Fruit fly (Drosophila melanogaster) whole organism, embryonic: ENCODE data around the gene CG14694.
A peak's percentile ranks its signal among the peaks of the same experiment; 100 is the strongest.

Source experiments
- ATbp ChIP-seq: fragments of 200-800 bp; sonication (Bioruptor generic); optimal IDR thresholded peaks from 2 replicates; lab custom pipeline; 2017; ENCODE audit warnings: missing biosample characterization, mild to moderate bottlenecking, missing genetic modification characterization, missing genetic modification reagents
- Adf1 ChIP-seq: fragments of 200-800 bp; sonication (Bioruptor generic); IDR thresholded peaks from 2 replicates; pipeline ENCODE4 v1.3.6; 2022; ENCODE audit warnings: missing biosample characterization, missing genetic modification characterization
- Asciz ChIP-seq: fragments of 200-800 bp; sonication (Bioruptor generic); optimal IDR thresholded peaks from 2 replicates; lab custom pipeline; 2017; ENCODE audit warnings: missing biosample characterization, mild to moderate bottlenecking, missing genetic modification characterization, missing genetic modification reagents
- Atf-2 ChIP-seq: fragments of 200-800 bp; sonication (Bioruptor generic); optimal IDR thresholded peaks from 2 replicates; lab custom pipeline; 2016; ENCODE audit warnings: missing biosample characterization, missing genetic modification characterization
- CG10267 ChIP-seq: fragments of 200-800 bp; sonication (Bioruptor generic); optimal IDR thresholded peaks from 2 replicates; lab custom pipeline; 2018; ENCODE audit warnings: missing biosample characterization, mild to moderate bottlenecking, missing genetic modification characterization, moderate library complexity
- CG10321 ChIP-seq: fragments of 200-800 bp; sonication (Bioruptor generic); IDR thresholded peaks from 2 replicates; pipeline ENCODE4 v1.3.6; 2022; ENCODE audit warnings: missing biosample characterization, missing genetic modification characterization
- CG10366 ChIP-seq: fragments of 200-800 bp; sonication (Bioruptor generic); IDR thresholded peaks from 2 replicates; pipeline ENCODE4 v1.3.6; 2022; ENCODE audit warnings: missing biosample characterization, missing genetic modification characterization
- CG11560 ChIP-seq: fragments of 200-800 bp; sonication (Bioruptor generic); IDR thresholded peaks from 3 replicates; pipeline ENCODE4 v1.3.6; 2022; ENCODE audit warnings: missing biosample characterization, missing genetic modification characterization
- CG11695 ChIP-seq: fragments of 200-800 bp; sonication (Bioruptor generic); IDR thresholded peaks from 3 replicates; pipeline ENCODE4 v1.3.6; 2022; ENCODE audit warnings: missing biosample characterization, missing genetic modification characterization
- CG12219 ChIP-seq: fragments of 200-800 bp; sonication (Bioruptor generic); optimal IDR thresholded peaks from 3 replicates; lab custom pipeline; 2018; ENCODE audit warnings: missing biosample characterization, mild to moderate bottlenecking, missing genetic modification characterization
- CG12942 ChIP-seq: fragments of 200-800 bp; sonication (Bioruptor generic); optimal IDR thresholded peaks from 3 replicates; lab custom pipeline; 2016; ENCODE audit warnings: missing biosample characterization, missing genetic modification characterization
- CG13287 ChIP-seq: fragments of 200-800 bp; sonication (Bioruptor generic); IDR thresholded peaks from 2 replicates; pipeline ENCODE4 v1.3.6; 2022; ENCODE audit warnings: missing biosample characterization, missing genetic modification characterization; ENCODE audit not compliant: partially characterized antibody
- CG13296 ChIP-seq: fragments of 200-800 bp; sonication (Bioruptor generic); optimal IDR thresholded peaks from 3 replicates; lab custom pipeline; 2018; ENCODE audit warnings: missing biosample characterization, mild to moderate bottlenecking, missing genetic modification characterization
- CG14014 ChIP-seq: fragments of 200-800 bp; sonication (Bioruptor generic); IDR thresholded peaks from 2 replicates; pipeline ENCODE4 v1.3.6; 2022; ENCODE audit warnings: missing biosample characterization, missing genetic modification characterization
- CG18262 ChIP-seq: fragments of 200-800 bp; optimal IDR thresholded peaks from 3 replicates; lab custom pipeline; 2019; ENCODE audit warnings: missing biosample characterization, mild to moderate bottlenecking, missing genetic modification characterization, moderate library complexity
- CG18476 ChIP-seq: fragments of 200-800 bp; sonication (Bioruptor generic); optimal IDR thresholded peaks from 2 replicates; lab custom pipeline; 2016; ENCODE audit warnings: missing biosample characterization, mild to moderate bottlenecking, missing genetic modification characterization
- CG18764 ChIP-seq: fragments of 200-800 bp; sonication (Bioruptor generic); optimal IDR thresholded peaks from 3 replicates; lab custom pipeline; 2016; ENCODE audit warnings: missing biosample characterization, missing genetic modification characterization
- CG30020 ChIP-seq: fragments of 200-800 bp; optimal IDR thresholded peaks from 2 replicates; lab custom pipeline; 2019; ENCODE audit warnings: missing biosample characterization, mild to moderate bottlenecking, missing genetic modification characterization, moderate library complexity
- CG32772 ChIP-seq: fragments of 200-800 bp; sonication (Bioruptor generic); IDR thresholded peaks from 2 replicates; pipeline ENCODE4 v1.3.6; 2022; ENCODE audit warnings: missing biosample characterization, missing genetic modification characterization
- CG5180 ChIP-seq: fragments of 200-800 bp; sonication (Bioruptor generic); optimal IDR thresholded peaks from 3 replicates; lab custom pipeline; 2017; ENCODE audit warnings: missing biosample characterization, missing genetic modification characterization, mild to moderate bottlenecking, moderate library complexity, missing genetic modification reagents
- CG5953 ChIP-seq: fragments of 200-800 bp; sonication (Bioruptor generic); IDR thresholded peaks from 2 replicates; pipeline ENCODE4 v1.3.6; 2022; ENCODE audit warnings: missing biosample characterization, missing genetic modification characterization
- CG7745 ChIP-seq: fragments of 200-800 bp; sonication (Bioruptor generic); optimal IDR thresholded peaks from 2 replicates; lab custom pipeline; 2018; ENCODE audit warnings: missing biosample characterization, mild to moderate bottlenecking, missing genetic modification characterization, moderate library complexity
- Dek ChIP-seq: fragments of 200-800 bp; sonication (Bioruptor generic); optimal IDR thresholded peaks from 3 replicates; lab custom pipeline; 2019; ENCODE audit warnings: missing biosample characterization, mild to moderate bottlenecking, missing genetic modification characterization, moderate library complexity
- Dref ChIP-seq: fragments of 200-800 bp; sonication (Bioruptor generic); IDR thresholded peaks from 2 replicates; pipeline ENCODE4 v1.3.6; 2022; ENCODE audit warnings: missing biosample characterization, missing genetic modification characterization
- H2.0 ChIP-seq: fragments of 200-800 bp; sonication (Bioruptor generic); IDR thresholded peaks from 2 replicates; pipeline ENCODE4 v1.3.6; 2022; ENCODE audit warnings: missing biosample characterization, missing genetic modification characterization
- HLHmδ ChIP-seq: fragments of 200-800 bp; sonication (Bioruptor generic); optimal IDR thresholded peaks from 2 replicates; lab custom pipeline; 2018; ENCODE audit warnings: missing biosample characterization, mild to moderate bottlenecking, missing genetic modification characterization, moderate library complexity
- Meics ChIP-seq: fragments of 200-800 bp; sonication (Bioruptor generic); optimal IDR thresholded peaks from 2 replicates; lab custom pipeline; 2017; ENCODE audit warnings: missing biosample characterization, mild to moderate bottlenecking, missing genetic modification characterization
- NFAT ChIP-seq: fragments of 200-800 bp; sonication (Bioruptor generic); IDR thresholded peaks from 2 replicates; pipeline ENCODE4 v1.3.6; 2022; ENCODE audit warnings: missing biosample characterization, missing genetic modification characterization
- Ptx1 ChIP-seq: fragments of 200-800 bp; sonication (Bioruptor generic); IDR thresholded peaks from 2 replicates; pipeline ENCODE4 v1.3.6; 2022; ENCODE audit warnings: missing biosample characterization, missing genetic modification characterization
- Ssrp ChIP-seq: fragments of 200-800 bp; sonication (Bioruptor generic); optimal IDR thresholded peaks from 2 replicates; lab custom pipeline; 2018; ENCODE audit warnings: missing biosample characterization, mild to moderate bottlenecking, missing genetic modification characterization, moderate library complexity
- ap ChIP-seq: fragments of 200-800 bp; sonication (Bioruptor generic); IDR thresholded peaks from 2 replicates; pipeline ENCODE4 v1.3.6; 2022; ENCODE audit warnings: missing biosample characterization, missing genetic modification characterization
- dan ChIP-seq: fragments of 200-800 bp; sonication (Bioruptor generic); IDR thresholded peaks from 2 replicates; pipeline ENCODE4 v1.3.6; 2022; ENCODE audit warnings: missing biosample characterization, missing genetic modification characterization
- disco-r ChIP-seq: fragments of 200-800 bp; sonication (Bioruptor generic); optimal IDR thresholded peaks from 2 replicates; lab custom pipeline; 2016; ENCODE audit warnings: missing biosample characterization, missing genetic modification characterization
- fru ChIP-seq: fragments of >200 bp; optimal IDR thresholded peaks from 2 replicates; lab custom pipeline; 2017
- gce ChIP-seq: fragments of 200-800 bp; sonication (Bioruptor generic); IDR thresholded peaks from 3 replicates; pipeline ENCODE4 v1.3.6; 2022; ENCODE audit warnings: missing biosample characterization, missing genetic modification characterization
- gsb ChIP-seq: fragments of 200-800 bp; sonication (Bioruptor generic); IDR thresholded peaks from 2 replicates; pipeline ENCODE4 v1.3.6; 2022; ENCODE audit warnings: missing biosample characterization, missing genetic modification characterization
- ham ChIP-seq: fragments of 200-800 bp; sonication (Bioruptor generic); IDR thresholded peaks from 2 replicates; pipeline ENCODE4 v1.3.6; 2022; ENCODE audit warnings: missing biosample characterization, missing genetic modification characterization
- kni ChIP-seq: fragments of 200-800 bp; sonication (Bioruptor generic); optimal IDR thresholded peaks from 3 replicates; lab custom pipeline; 2017; ENCODE audit warnings: mild to moderate bottlenecking, missing biosample characterization, missing genetic modification reagents, missing genetic modification characterization
- luna ChIP-seq: fragments of 200-800 bp; sonication (Bioruptor generic); optimal IDR thresholded peaks from 2 replicates; lab custom pipeline; 2016; ENCODE audit warnings: missing biosample characterization, missing genetic modification characterization
- org-1 ChIP-seq: fragments of 200-800 bp; sonication (Bioruptor generic); optimal IDR thresholded peaks from 2 replicates; lab custom pipeline; 2017; ENCODE audit warnings: missing biosample characterization, missing genetic modification characterization
- peb ChIP-seq: fragments of 200-800 bp; sonication (Bioruptor generic); IDR thresholded peaks from 2 replicates; pipeline ENCODE4 v1.3.6; 2022; ENCODE audit warnings: missing biosample characterization, missing genetic modification characterization
- pum ChIP-seq: fragments of 200-800 bp; sonication (Bioruptor generic); optimal IDR thresholded peaks from 2 replicates; lab custom pipeline; 2016; ENCODE audit warnings: missing biosample characterization, missing genetic modification characterization
- row ChIP-seq: fragments of 200-800 bp; sonication (Bioruptor generic); IDR thresholded peaks from 3 replicates; pipeline ENCODE4 v1.3.6; 2022; ENCODE audit warnings: missing biosample characterization, missing genetic modification characterization
- schlank ChIP-seq: fragments of 200-800 bp; sonication (Bioruptor generic); optimal IDR thresholded peaks from 2 replicates; lab custom pipeline; 2018; ENCODE audit warnings: missing biosample characterization, mild to moderate bottlenecking, missing genetic modification characterization
- scrt ChIP-seq: fragments of 200-800 bp; sonication (Bioruptor generic); optimal IDR thresholded peaks from 2 replicates; lab custom pipeline; 2018; ENCODE audit warnings: missing biosample characterization, mild to moderate bottlenecking, missing genetic modification characterization, moderate library complexity
- sisA ChIP-seq: fragments of 200-800 bp; sonication (Bioruptor generic); IDR thresholded peaks from 2 replicates; pipeline ENCODE4 v1.3.6; 2022; ENCODE audit warnings: missing biosample characterization, missing genetic modification characterization
- slbo ChIP-seq: fragments of 200-800 bp; sonication (Bioruptor generic); IDR thresholded peaks from 2 replicates; pipeline ENCODE4 v1.3.6; 2022; ENCODE audit warnings: missing biosample characterization, missing genetic modification characterization
- sna ChIP-seq: fragments of 200-800 bp; sonication (Bioruptor generic); IDR thresholded peaks from 2 replicates; pipeline ENCODE4 v1.3.6; 2022; ENCODE audit warnings: missing biosample characterization, missing genetic modification characterization; ENCODE audit not compliant: partially characterized antibody
- sqz ChIP-seq: fragments of 200-800 bp; sonication (Bioruptor generic); optimal IDR thresholded peaks from 3 replicates; lab custom pipeline; 2018; ENCODE audit warnings: missing biosample characterization, mild to moderate bottlenecking, missing genetic modification characterization
- tio ChIP-seq: fragments of 200-800 bp; sonication (Bioruptor generic); optimal IDR thresholded peaks from 2 replicates; lab custom pipeline; 2017; ENCODE audit warnings: missing biosample characterization, missing genetic modification characterization, inconsistent platforms
- zf30C ChIP-seq: fragments of 200-800 bp; sonication (Bioruptor generic); optimal IDR thresholded peaks from 3 replicates; lab custom pipeline; 2018; ENCODE audit warnings: missing biosample characterization, mild to moderate bottlenecking, missing genetic modification characterization

Gene CG14694

DNA sequence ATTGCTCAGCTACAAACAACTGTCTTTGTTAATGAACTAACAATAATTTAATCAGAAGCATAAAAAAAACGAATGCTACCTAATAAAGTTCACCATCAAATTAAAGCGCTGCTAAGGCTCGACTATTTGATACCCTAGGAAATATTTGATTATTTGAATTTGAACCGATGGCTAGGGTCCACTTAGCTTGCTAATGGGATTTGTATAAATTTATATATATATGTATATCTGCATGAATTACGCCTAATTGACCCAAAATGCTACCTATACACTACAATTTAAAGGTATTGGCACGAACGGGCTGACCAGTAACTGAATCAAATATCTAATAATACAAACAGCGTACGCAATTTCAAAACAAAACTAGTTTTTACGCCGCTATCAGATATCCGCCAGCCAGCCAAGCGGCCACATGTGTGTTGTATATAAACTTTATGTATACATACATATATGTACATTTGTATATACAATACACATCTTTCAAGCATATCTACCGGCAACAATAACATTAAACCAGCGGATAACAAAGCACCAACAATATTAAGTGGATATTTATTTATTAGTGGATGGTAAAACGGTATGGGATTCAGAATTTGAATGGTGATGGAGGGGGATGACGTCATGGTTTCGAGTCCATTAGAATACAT lies 24.5 kb upstream of the CG14694 start (continued):
- TF ChIP-seq CG18262 (tag; lab: Kevin White, UChicago) (peak; percentile 64), sqz (GFP tag; lab: Kevin White, UChicago) (peak; percentile 22), H2.0 (GFP tag; lab: Robert Waterston, UW) (peak; percentile 70), sna (no peak), Adf1 (GFP tag; lab: Robert Waterston, UW) (no peak; the same call in 1 of the 2 replicates), CG30020 (tag; lab: Kevin White, UChicago) (peak; percentile 0), kni (GFP tag; lab: Kevin White, UChicago) (peak; percentile 26), ham (GFP tag; lab: Robert Waterston, UW) (no peak), CG5180 (GFP tag; lab: Kevin White, UChicago) (peak; percentile 74), slbo (peak; percentile 81), Ssrp (peak; percentile 33), fru (lab: Kevin White, UChicago) (no peak), gce (GFP tag; lab: Robert Waterston, UW) (peak; percentile 65; the same call in 1 of the 3 replicates), Atf-2 (GFP tag; lab: Kevin White, UChicago) (no peak), CG11560 (tag; lab: Robert Waterston, UW) (peak; percentile 57; the same call in 2 of the 3 replicates), schlank (tag; lab: Kevin White, UChicago) (peak; percentile 45), disco-r (no peak), pum (GFP tag; lab: Kevin White, UChicago) (no peak), luna (GFP tag; lab: Kevin White, UChicago) (no peak), CG11695 (GFP tag; lab: Robert Waterston, UW) (peak; percentile 84), row (GFP tag; lab: Robert Waterston, UW) (peak; percentile 85), CG32772 (peak; percentile 75), CG7745 (tag; lab: Kevin White, UChicago) (no peak), zf30C (GFP tag; lab: Kevin White, UChicago) (no peak), ATbp (GFP tag; lab: Kevin White, UChicago) (peak; percentile 46), Ptx1 (GFP tag; lab: Robert Waterston, UW) (peak; percentile 89), CG13296 (GFP tag; lab: Kevin White, UChicago) (peak; percentile 87), CG10267 (peak; percentile 54), org-1 (peak; percentile 14), scrt (GFP tag; lab: Kevin White, UChicago) (peak; percentile 53), HLHmδ (GFP tag; lab: Kevin White, UChicago) (no peak), CG5953 (0 out of 2 replicates have a peak, but pooled peaks have one; percentile 50), gsb (peak; percentile 75), CG14014 (GFP tag; lab: Robert Waterston, UW) (peak; percentile 80), CG10321 (GFP tag; lab: Robert Waterston, UW) (no peak), NFAT (peak; percentile 87), Dek (tag; lab: Kevin White, UChicago) (peak; percentile 84), CG12219 (GFP tag; lab: Kevin White, UChicago) (peak; percentile 51), CG18764 (GFP tag; lab: Kevin White, UChicago) (peak; percentile 45), Asciz (GFP tag; lab: Kevin White, UChicago) (peak; percentile 82), CG13287 (GFP tag; lab: Robert Waterston, UW) (no peak), Dref (GFP tag; lab: Robert Waterston, UW) (peak; percentile 26; the same call in 1 of the 2 replicates), peb (peak; percentile 61), CG10366 (GFP tag; lab: Robert Waterston, UW) (peak; percentile 67), CG12942 (GFP tag; lab: Kevin White, UChicago) (peak; percentile 1), tio (GFP tag; lab: Kevin White, UChicago) (no peak), CG18476 (peak; percentile 16), dan (GFP tag; lab: Robert Waterston, UW) (no peak), ap (GFP tag; lab: Robert Waterston, UW) (peak; percentile 54), Meics (GFP tag; lab: Kevin White, UChicago) (peak; percentile 84), sisA (GFP tag; lab: Robert Waterston, UW) (peak; percentile 80)
